Worm (Caenorhabditis elegans): ENCODE measurements around the gene fbxc-40.
A peak's percentile ranks its signal among the peaks of the same experiment; 100 is the strongest.
"Not testable (repeated sequence)": the region's sequence is repeated elsewhere in the genome, so short reads cannot be mapped to it uniquely, and the experiment has no call there.

The fbxc-40 gene

ce11 chrII:954626-955025, 31.2 kb upstream of the fbxc-40 start, which contains the start of gene fbxc-7:
Gene fbxc-7 (plus strand): TSS chrII:954926.
- not testable (repeated sequence) for TF ChIP-seq pes-1 (GFP tag; IDR thresholded peaks at IDR 0.05); aly-1 (tag; optimal IDR thresholded peaks at IDR 0.05); tbx-11 (GFP tag; IDR thresholded peaks at IDR 0.05)

- TF ChIP-seq B0310.2 (tag; optimal IDR thresholded peaks at IDR 0.05) (no peak), hmbx-1 (tag; optimal IDR thresholded peaks at IDR 0.05) (no peak), ets-7 (tag; optimal IDR thresholded peaks at IDR 0.05) (no peak), scrt-1 (GFP tag; IDR thresholded peaks at IDR 0.05) (no peak), aly-1 (tag; optimal IDR thresholded peaks at IDR 0.05) (no peak), tbx-11 (GFP tag; IDR thresholded peaks at IDR 0.05) (no peak), F13C5.2 (tag; optimal IDR thresholded peaks at IDR 0.05) (no peak), ama-1 (optimal IDR thresholded peaks at IDR 0.05) (no peak), hmg-4 (GFP tag; optimal IDR thresholded peaks at IDR 0.05) (no peak), flt-1 (GFP tag; IDR thresholded peaks at IDR 0.05) (no peak), hnd-1 (tag; optimal IDR thresholded peaks at IDR 0.05) (no peak), tra-4 (tag; optimal IDR thresholded peaks at IDR 0.05) (no peak), ceh-13 (GFP tag; optimal IDR thresholded peaks at IDR 0.05) (no peak), ceh-36 (tag; optimal IDR thresholded peaks at IDR 0.05) (no peak), pes-1 (GFP tag; IDR thresholded peaks at IDR 0.05) (no peak), tbx-37 (GFP tag; conservative IDR thresholded peaks at IDR 0.05) (no peak), sea-1 (GFP tag; conservative IDR thresholded peaks at IDR 0.05) (no peak)
Observed at ce11 chrII:958618-959017, 27.2 kb upstream of the fbxc-40 start, which contains the start of gene sdz-4. Gene sdz-4 (plus strand): TSS chrII:958918.

ce11 chrII:960218-960617, 25.6 kb upstream of the fbxc-40 start, which contains the start of the genes C32B5.18 and C32B5.7:
Gene C32B5.18 (plus strand): TSS chrII:960518.
Gene C32B5.7 (plus strand): TSS chrII:960528.
- TF ChIP-seq hmbx-1 (tag; optimal IDR thresholded peaks at IDR 0.05) (no peak), tbx-11 (GFP tag; IDR thresholded peaks at IDR 0.05) (no peak), hmg-4 (GFP tag; optimal IDR thresholded peaks at IDR 0.05) (peak; percentile 6)

- TF ChIP-seq hmbx-1 (tag; optimal IDR thresholded peaks at IDR 0.05) = no peak
- TF ChIP-seq ceh-36 (tag; optimal IDR thresholded peaks at IDR 0.05) = no peak
- no peak for TF ChIP-seq hmg-4 (GFP tag; optimal IDR thresholded peaks at IDR 0.05)
- TF ChIP-seq sea-1 (GFP tag; conservative IDR thresholded peaks at IDR 0.05) = no peak
- no peak for TF ChIP-seq F13C5.2 (tag; optimal IDR thresholded peaks at IDR 0.05)
- TF ChIP-seq tbx-11 (GFP tag; IDR thresholded peaks at IDR 0.05) = no peak
- no peak for TF ChIP-seq ceh-13 (GFP tag; optimal IDR thresholded peaks at IDR 0.05)
Observed at ce11 chrII:961961-962360, 23.8 kb upstream of the fbxc-40 start, which contains the start of gene C32B5.13. Gene C32B5.13 (minus strand): TSS chrII:962061.

ce11 chrII:966962-967361, 18.8 kb upstream of the fbxc-40 start, which contains the start of gene fbxc-18:
Gene fbxc-18 (minus strand): TSS chrII:967062.
- not testable (repeated sequence) for TF ChIP-seq hmg-4 (GFP tag; optimal IDR thresholded peaks at IDR 0.05); flt-1 (GFP tag; IDR thresholded peaks at IDR 0.05); hnd-1 (tag; optimal IDR thresholded peaks at IDR 0.05)

ce11 chrII:968106-968505, 17.7 kb upstream of the fbxc-40 start, which contains the start of gene C32B5.6:
Gene C32B5.6 (plus strand): TSS chrII:968406.
- not testable (repeated sequence) for TF ChIP-seq sea-1 (GFP tag; conservative IDR thresholded peaks at IDR 0.05); ets-7 (tag; optimal IDR thresholded peaks at IDR 0.05); ceh-13 (GFP tag; optimal IDR thresholded peaks at IDR 0.05)

- TF ChIP-seq F13C5.2 (tag; optimal IDR thresholded peaks at IDR 0.05) = no peak
- no peak for TF ChIP-seq hmg-4 (GFP tag; optimal IDR thresholded peaks at IDR 0.05)
- TF ChIP-seq ama-1 (optimal IDR thresholded peaks at IDR 0.05) = no peak
- TF ChIP-seq tbx-11 (GFP tag; IDR thresholded peaks at IDR 0.05) = no peak
- TF ChIP-seq sea-1 (GFP tag; conservative IDR thresholded peaks at IDR 0.05) = no peak
- no peak for TF ChIP-seq hnd-1 (tag; optimal IDR thresholded peaks at IDR 0.05)
- TF ChIP-seq ets-7 (tag; optimal IDR thresholded peaks at IDR 0.05) = no peak
- no peak for TF ChIP-seq hmbx-1 (tag; optimal IDR thresholded peaks at IDR 0.05)
- TF ChIP-seq B0310.2 (tag; optimal IDR thresholded peaks at IDR 0.05) = no peak
- no peak for TF ChIP-seq pes-1 (GFP tag; IDR thresholded peaks at IDR 0.05)
- no peak for TF ChIP-seq ceh-36 (tag; optimal IDR thresholded peaks at IDR 0.05)
- no peak for TF ChIP-seq flt-1 (GFP tag; IDR thresholded peaks at IDR 0.05)
Observed at ce11 chrII:972850-973249, 13.0 kb upstream of the fbxc-40 start, which contains the start of gene C32B5.15. Gene C32B5.15 (minus strand): TSS chrII:972950.

ce11 chrII:973999-974398, 11.8 kb upstream of the fbxc-40 start, which contains the start of gene fbxc-14:
Gene fbxc-14 (plus strand): TSS chrII:974299.
- TF ChIP-seq hmg-4 (GFP tag; optimal IDR thresholded peaks at IDR 0.05) (no peak), hmbx-1 (tag; optimal IDR thresholded peaks at IDR 0.05) (no peak), hnd-1 (tag; optimal IDR thresholded peaks at IDR 0.05) (no peak), B0310.2 (tag; optimal IDR thresholded peaks at IDR 0.05) (no peak), flt-1 (GFP tag; IDR thresholded peaks at IDR 0.05) (no peak), tbx-37 (GFP tag; conservative IDR thresholded peaks at IDR 0.05) (no peak), pes-1 (GFP tag; IDR thresholded peaks at IDR 0.05) (no peak), F13C5.2 (tag; optimal IDR thresholded peaks at IDR 0.05) (no peak), ceh-36 (tag; optimal IDR thresholded peaks at IDR 0.05) (no peak), sea-1 (GFP tag; conservative IDR thresholded peaks at IDR 0.05) (no peak), ceh-13 (GFP tag; optimal IDR thresholded peaks at IDR 0.05) (no peak), tra-4 (tag; optimal IDR thresholded peaks at IDR 0.05) (no peak), ets-7 (tag; optimal IDR thresholded peaks at IDR 0.05) (no peak)

Data from whole organism, early embryonic.